Fruit fly (Drosophila melanogaster) whole organism, prepupa: ENCODE measurements around the gene RpL7A.

ENCODE experiments used
- Blimp-1 ChIP-seq: fragments of 200-800 bp; sonication (Bioruptor generic); optimal IDR thresholded peaks from 3 replicates; lab custom pipeline; 2017; ENCODE audit warnings: missing biosample characterization, missing genetic modification characterization, mild to moderate bottlenecking, moderate library complexity, missing genetic modification reagents
- CG10631 ChIP-seq: fragments of 200-800 bp; sonication (Bioruptor generic); optimal IDR thresholded peaks from 2 replicates; lab custom pipeline; 2016; ENCODE audit warnings: missing biosample characterization, missing genetic modification characterization
- CG10669 ChIP-seq: fragments of 200-800 bp; sonication (Bioruptor generic); optimal IDR thresholded peaks from 3 replicates; lab custom pipeline; 2018; ENCODE audit warnings: missing biosample characterization, mild to moderate bottlenecking, missing genetic modification characterization, moderate library complexity
- CG11294 ChIP-seq: fragments of 200-800 bp; sonication (Bioruptor generic); IDR thresholded peaks from 2 replicates; pipeline ENCODE4 v1.3.6; 2022; ENCODE audit warnings: missing biosample characterization, missing genetic modification characterization
- CG15336 ChIP-seq: fragments of 200-800 bp; sonication (Bioruptor generic); IDR thresholded peaks from 2 replicates; pipeline ENCODE4 v1.3.6; 2022; ENCODE audit warnings: missing biosample characterization, missing genetic modification characterization
- CG1621 ChIP-seq: fragments of 200-800 bp; sonication (Bioruptor generic); optimal IDR thresholded peaks from 3 replicates; lab custom pipeline; 2018; ENCODE audit warnings: missing biosample characterization, mild to moderate bottlenecking, missing genetic modification characterization
- CG16779 ChIP-seq: fragments of 200-800 bp; sonication (Bioruptor generic); optimal IDR thresholded peaks from 3 replicates; lab custom pipeline; 2017; ENCODE audit warnings: missing biosample characterization, mild to moderate bottlenecking, missing genetic modification characterization
- CG3032 ChIP-seq: fragments of 200-800 bp; optimal IDR thresholded peaks from 2 replicates; lab custom pipeline; 2019; ENCODE audit warnings: missing biosample characterization, mild to moderate bottlenecking, missing genetic modification characterization, moderate library complexity
- CG31627 ChIP-seq: fragments of 200-800 bp; sonication (Bioruptor generic); optimal IDR thresholded peaks from 3 replicates; lab custom pipeline; 2016; ENCODE audit warnings: missing biosample characterization, missing genetic modification characterization
- CG32006 ChIP-seq: fragments of 200-800 bp; sonication (Bioruptor generic); optimal IDR thresholded peaks from 3 replicates; lab custom pipeline; 2017; ENCODE audit warnings: missing biosample characterization, mild to moderate bottlenecking, missing genetic modification characterization
- CG34406 ChIP-seq: fragments of 200-800 bp; sonication (Bioruptor generic); optimal IDR thresholded peaks from 3 replicates; lab custom pipeline; 2016; ENCODE audit warnings: missing biosample characterization, missing genetic modification characterization
- CG3919 ChIP-seq: fragments of 200-800 bp; sonication (Bioruptor generic); optimal IDR thresholded peaks from 3 replicates; lab custom pipeline; 2016; ENCODE audit warnings: missing biosample characterization, missing genetic modification characterization
- CG4318 ChIP-seq: fragments of 200-800 bp; sonication (Bioruptor generic); optimal IDR thresholded peaks from 3 replicates; lab custom pipeline; 2017; ENCODE audit warnings: missing biosample characterization, mild to moderate bottlenecking, missing genetic modification characterization
- CG6163 ChIP-seq: fragments of 200-800 bp; sonication (Bioruptor generic); IDR thresholded peaks from 3 replicates; pipeline ENCODE4 v1.3.6; 2022; ENCODE audit warnings: missing biosample characterization, missing genetic modification characterization
- CG6276 ChIP-seq: fragments of 200-800 bp; sonication (Bioruptor generic); optimal IDR thresholded peaks from 2 replicates; lab custom pipeline; 2017; ENCODE audit warnings: missing biosample characterization, mild to moderate bottlenecking, missing genetic modification characterization
- CG6808 ChIP-seq: fragments of 200-800 bp; sonication (Bioruptor generic); optimal IDR thresholded peaks from 3 replicates; lab custom pipeline; 2017; ENCODE audit warnings: missing biosample characterization, missing genetic modification characterization, mild to moderate bottlenecking, moderate library complexity, missing genetic modification reagents
- CG8119 ChIP-seq: fragments of 200-800 bp; sonication (Bioruptor generic); IDR thresholded peaks from 3 replicates; pipeline ENCODE4 v1.3.6; 2022; ENCODE audit warnings: missing biosample characterization, missing genetic modification characterization
- CG8319 ChIP-seq: fragments of 200-800 bp; sonication (Bioruptor generic); optimal IDR thresholded peaks from 3 replicates; lab custom pipeline; 2016; ENCODE audit warnings: missing biosample characterization, missing genetic modification characterization
- CG8632 ChIP-seq: fragments of 200-800 bp; sonication (Bioruptor generic); optimal IDR thresholded peaks from 3 replicates; lab custom pipeline; 2016; ENCODE audit warnings: missing biosample characterization, missing genetic modification characterization
- CG9139 ChIP-seq: fragments of 200-800 bp; sonication (Bioruptor generic); optimal IDR thresholded peaks from 3 replicates; lab custom pipeline; 2017; ENCODE audit warnings: missing biosample characterization, mild to moderate bottlenecking, missing genetic modification characterization
- Eip75B ChIP-seq: fragments of 200-800 bp; sonication (Bioruptor generic); optimal IDR thresholded peaks from 3 replicates; lab custom pipeline; 2016; ENCODE audit warnings: missing biosample characterization, missing genetic modification characterization
- Eip78C ChIP-seq: fragments of 200-800 bp; sonication (Bioruptor generic); peaks from one replicate; lab custom pipeline; 2016; ENCODE audit warnings: missing biosample characterization, missing genetic modification characterization
- Eip93F ChIP-seq: fragments of 200-800 bp; sonication (Bioruptor generic); optimal IDR thresholded peaks from 2 replicates; lab custom pipeline; 2016; ENCODE audit warnings: missing biosample characterization, mild to moderate bottlenecking, missing genetic modification characterization
- Ets21C ChIP-seq: fragments of 200-800 bp; sonication (Bioruptor generic); optimal IDR thresholded peaks from 3 replicates; lab custom pipeline; 2016; ENCODE audit warnings: missing biosample characterization, missing genetic modification characterization
- Ets96B ChIP-seq: fragments of 200-800 bp; optimal IDR thresholded peaks from 2 replicates; lab custom pipeline; 2019; ENCODE audit warnings: missing biosample characterization, mild to moderate bottlenecking, missing genetic modification characterization, moderate library complexity
- Hr38 ChIP-seq: sonication (Bioruptor generic); optimal IDR thresholded peaks from 2 replicates; lab custom pipeline; 2016; ENCODE audit warnings: missing biosample characterization, missing genetic modification characterization
- Hr39 ChIP-seq: fragments of 200-800 bp; sonication (Bioruptor generic); optimal IDR thresholded peaks from 2 replicates; lab custom pipeline; 2016; ENCODE audit warnings: missing biosample characterization, missing genetic modification characterization
- Lpt ChIP-seq: fragments of 200-800 bp; sonication (Bioruptor generic); optimal IDR thresholded peaks from 3 replicates; lab custom pipeline; 2016; ENCODE audit warnings: missing biosample characterization, missing genetic modification characterization
- Met ChIP-seq: fragments of 200-800 bp; sonication (Bioruptor generic); optimal IDR thresholded peaks from 3 replicates; lab custom pipeline; 2016; ENCODE audit warnings: missing biosample characterization, missing genetic modification characterization
- OdsH ChIP-seq: fragments of 200-800 bp; sonication (Bioruptor generic); optimal IDR thresholded peaks from 3 replicates; lab custom pipeline; 2016; ENCODE audit warnings: missing biosample characterization, missing genetic modification characterization
- Sox102F ChIP-seq: fragments of 200-800 bp; sonication (Bioruptor generic); optimal IDR thresholded peaks from 2 replicates; lab custom pipeline; 2016; ENCODE audit warnings: missing biosample characterization, mild to moderate bottlenecking, missing genetic modification characterization
- Sox14 ChIP-seq: fragments of 200-800 bp; sonication (Bioruptor generic); optimal IDR thresholded peaks from 3 replicates; lab custom pipeline; 2016; ENCODE audit warnings: missing biosample characterization, missing genetic modification characterization
- Sox15 ChIP-seq: fragments of 200-800 bp; sonication (Bioruptor generic); optimal IDR thresholded peaks from 3 replicates; lab custom pipeline; 2016; ENCODE audit warnings: missing biosample characterization, missing genetic modification characterization
- achi ChIP-seq: fragments of 200-800 bp; sonication (Bioruptor generic); optimal IDR thresholded peaks from 3 replicates; lab custom pipeline; 2016; ENCODE audit warnings: missing biosample characterization, missing genetic modification characterization
- acj6 ChIP-seq: fragments of 200-800 bp; sonication (Bioruptor generic); optimal IDR thresholded peaks from 3 replicates; lab custom pipeline; 2016; ENCODE audit warnings: missing biosample characterization, missing genetic modification characterization
- cyc ChIP-seq: fragments of 200-800 bp; sonication (Bioruptor generic); optimal IDR thresholded peaks from 3 replicates; lab custom pipeline; 2016; ENCODE audit warnings: missing biosample characterization, missing genetic modification characterization
- dac ChIP-seq: fragments of 200-800 bp; sonication (Bioruptor generic); optimal IDR thresholded peaks from 2 replicates; lab custom pipeline; 2017; ENCODE audit warnings: missing biosample characterization, mild to moderate bottlenecking, missing genetic modification characterization
- dsx ChIP-seq: fragments of 200-800 bp; optimal IDR thresholded peaks from 3 replicates; lab custom pipeline; 2019; ENCODE audit warnings: missing biosample characterization, mild to moderate bottlenecking, missing genetic modification characterization, moderate library complexity; ENCODE audit not compliant: poor library complexity, severe bottlenecking
- eg ChIP-seq: fragments of 200-800 bp; sonication (Bioruptor generic); IDR thresholded peaks from 3 replicates; pipeline ENCODE4 v1.3.6; 2022; ENCODE audit warnings: missing biosample characterization, missing genetic modification characterization
- esn ChIP-seq: fragments of 200-800 bp; sonication (Bioruptor generic); optimal IDR thresholded peaks from 2 replicates; lab custom pipeline; 2016; ENCODE audit warnings: missing biosample characterization, mild to moderate bottlenecking, missing genetic modification characterization, moderate library complexity
- fd59A ChIP-seq: fragments of 200-800 bp; sonication (Bioruptor generic); optimal IDR thresholded peaks from 2 replicates; lab custom pipeline; 2017; ENCODE audit warnings: missing biosample characterization, mild to moderate bottlenecking, missing genetic modification characterization, missing genetic modification reagents
- fd85E ChIP-seq: fragments of 200-800 bp; sonication (Bioruptor generic); optimal IDR thresholded peaks from 3 replicates; lab custom pipeline; 2016; ENCODE audit warnings: missing biosample characterization, missing genetic modification characterization
- fkh ChIP-seq: fragments of 200-800 bp; sonication (Bioruptor generic); optimal IDR thresholded peaks from 3 replicates; lab custom pipeline; 2017; ENCODE audit warnings: missing biosample characterization, mild to moderate bottlenecking, missing genetic modification characterization, moderate library complexity
- lz ChIP-seq: fragments of 200-800 bp; sonication (Bioruptor generic); optimal IDR thresholded peaks from 3 replicates; lab custom pipeline; 2016; ENCODE audit warnings: missing biosample characterization, missing genetic modification characterization
- net ChIP-seq: fragments of 200-800 bp; sonication (Bioruptor generic); optimal IDR thresholded peaks from 3 replicates; lab custom pipeline; 2016; ENCODE audit warnings: missing biosample characterization, missing genetic modification characterization
- pdm3 ChIP-seq: fragments of 200-800 bp; sonication (Bioruptor generic); optimal IDR thresholded peaks from 3 replicates; lab custom pipeline; 2016; ENCODE audit warnings: missing biosample characterization, missing genetic modification characterization
- ss ChIP-seq, 2 experiments: fragments of 200-800 bp; sonication (Bioruptor generic); optimal IDR thresholded peaks; 2 replicates in 1 of 2; 3 replicates in 1 of 2; lab custom pipeline; 2017 to 2018; ENCODE audit warnings: mild to moderate bottlenecking in 2 of 2, missing biosample characterization in 2 of 2, missing genetic modification characterization in 2 of 2, moderate library complexity in 1 of 2
- svp ChIP-seq: fragments of 200-800 bp; sonication (Bioruptor generic); peaks from one replicate; lab custom pipeline; 2016; ENCODE audit warnings: missing biosample characterization, missing genetic modification characterization
- vri ChIP-seq: fragments of 200-800 bp; sonication (Bioruptor generic); optimal IDR thresholded peaks from 3 replicates; lab custom pipeline; 2016; ENCODE audit warnings: missing biosample characterization, mild to moderate bottlenecking, missing genetic modification characterization

RpL7A gene

dm6 chrX:6533101-6533636 lies at the start of gene RpL7A (continued):
- peak; percentile 21 for TF ChIP-seq CG8319 (GFP tag; lab: Kevin White, UChicago)
- peak; percentile 18 for TF ChIP-seq CG10631
- TF ChIP-seq dsx (GFP tag; lab: Kevin White, UChicago): no peak
- peak; percentile 65 for TF ChIP-seq Sox102F
- TF ChIP-seq cyc: peak; percentile 48
- no peak for TF ChIP-seq CG8119
- TF ChIP-seq lz (GFP tag; lab: Kevin White, UChicago): peak; percentile 49
- peak; percentile 46 for TF ChIP-seq CG6808 (GFP tag; lab: Kevin White, UChicago)

dm6 chrX:6574488-6574887 lies 41.3 kb upstream of the RpL7A start:
- TF ChIP-seq Hr38 (GFP tag; lab: Kevin White, UChicago) (no peak), CG10631 (peak; percentile 10), Sox102F (peak; percentile 61), CG6163 (GFP tag; lab: Robert Waterston, UW) (peak; percentile 76), CG34406 (peak; percentile 36), CG8119 (peak; percentile 68), CG9139 (GFP tag; lab: Kevin White, UChicago) (no peak), CG16779 (tag; lab: Kevin White, UChicago) (no peak), Eip75B (peak; percentile 23), pdm3 (GFP tag; lab: Kevin White, UChicago) (peak; percentile 45), CG32006 (GFP tag; lab: Kevin White, UChicago) (peak; percentile 61), eg (peak; percentile 77), cyc (peak; percentile 64), acj6 (GFP tag; lab: Kevin White, UChicago) (no peak), CG6808 (GFP tag; lab: Kevin White, UChicago) (no peak), svp (GFP tag; lab: Kevin White, UChicago) (peak; percentile 84), Ets21C (peak; percentile 20), Sox14 (GFP tag; lab: Kevin White, UChicago) (peak; percentile 23), net (GFP tag; lab: Kevin White, UChicago) (peak; percentile 25), Lpt (GFP tag; lab: Kevin White, UChicago) (peak; percentile 9), CG31627 (GFP tag; lab: Kevin White, UChicago) (peak; percentile 54), CG1621 (tag; lab: Kevin White, UChicago) (no peak), Eip78C (GFP tag; lab: Kevin White, UChicago) (peak; percentile 86), lz (GFP tag; lab: Kevin White, UChicago) (peak; percentile 62), OdsH (GFP tag; lab: Kevin White, UChicago) (peak; percentile 35), Blimp-1 (GFP tag; lab: Kevin White, UChicago) (no peak), CG15336 (GFP tag; lab: Robert Waterston, UW) (peak; percentile 48; the same call in 1 of the 2 replicates), fkh (GFP tag; lab: Kevin White, UChicago) (no peak), CG10669 (GFP tag; lab: Kevin White, UChicago) (no peak), Ets96B (tag; lab: Kevin White, UChicago) (no peak), dac (GFP tag; lab: Kevin White, UChicago) (peak; percentile 52), Eip93F (GFP tag; lab: Kevin White, UChicago) (no peak), CG8632 (GFP tag; lab: Kevin White, UChicago) (peak; percentile 11), Met (peak; percentile 67), Sox15 (GFP tag; lab: Kevin White, UChicago) (peak; percentile 15), fd85E (GFP tag; lab: Kevin White, UChicago) (no peak), CG3032 (tag; lab: Kevin White, UChicago) (no peak), achi (GFP tag; lab: Kevin White, UChicago) (peak; percentile 37), CG3919 (GFP tag; lab: Kevin White, UChicago) (peak; percentile 50), fd59A (GFP tag; lab: Kevin White, UChicago) (no peak), CG11294 (GFP tag; lab: Robert Waterston, UW) (peak; percentile 34; the same call in 1 of the 2 replicates), esn (GFP tag; lab: Kevin White, UChicago) (peak; percentile 39), Hr39 (GFP tag; lab: Kevin White, UChicago) (peak; percentile 55), vri (GFP tag; lab: Kevin White, UChicago) (no peak), CG6276 (GFP tag; lab: Kevin White, UChicago) (peak; percentile 28), CG4318 (GFP tag; lab: Kevin White, UChicago) (peak; percentile 36), ss (GFP tag; optimal IDR thresholded peaks at IDR 0.05; lab: Kevin White, UChicago) (no peak)
